Worm (Caenorhabditis elegans): ENCODE results near the gene tag-343.

The tag-343 gene

DNA sequence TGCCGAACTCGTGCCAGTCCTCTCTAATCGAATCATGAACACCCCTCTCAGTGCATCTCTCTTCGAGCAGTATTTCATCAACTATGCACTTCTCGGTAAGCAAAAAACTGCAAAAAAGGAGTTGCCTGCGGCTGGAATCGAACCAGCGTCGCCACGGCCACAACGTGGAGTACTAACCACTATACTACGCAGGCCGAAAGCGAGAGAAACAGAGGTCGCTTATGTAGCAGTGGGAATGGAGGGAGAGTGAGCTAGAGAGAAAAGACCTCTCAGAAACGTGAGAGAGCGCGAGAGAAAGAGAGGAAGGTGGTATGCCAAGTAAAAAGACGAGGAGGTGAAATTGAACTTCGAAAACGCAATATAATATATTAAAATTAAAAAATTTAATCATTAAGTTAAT lies 39.8 kb downstream of the tag-343 start:
- TF ChIP-seq pes-1 (GFP tag; IDR thresholded peaks at IDR 0.05) = peak; percentile 97
- peak; percentile 92 for TF ChIP-seq ceh-13 (GFP tag; optimal IDR thresholded peaks at IDR 0.05)
- TF ChIP-seq hmg-4 (GFP tag; optimal IDR thresholded peaks at IDR 0.05) = peak; percentile 98
- peak; percentile 77 for TF ChIP-seq tra-4 (tag; optimal IDR thresholded peaks at IDR 0.05)
- TF ChIP-seq ama-1 (optimal IDR thresholded peaks at IDR 0.05) = no peak
- TF ChIP-seq sea-1 (GFP tag; conservative IDR thresholded peaks at IDR 0.05) = peak; percentile 97
- peak; percentile 96 for TF ChIP-seq flt-1 (GFP tag; IDR thresholded peaks at IDR 0.05)
- TF ChIP-seq aly-1 (tag; optimal IDR thresholded peaks at IDR 0.05) = peak; percentile 95
- peak; percentile 95 for TF ChIP-seq ceh-36 (tag; optimal IDR thresholded peaks at IDR 0.05)
- peak; percentile 86 for TF ChIP-seq B0310.2 (tag; optimal IDR thresholded peaks at IDR 0.05)
- peak; percentile 83 for TF ChIP-seq hmbx-1 (tag; optimal IDR thresholded peaks at IDR 0.05)
- peak; percentile 96 for TF ChIP-seq tbx-11 (GFP tag; IDR thresholded peaks at IDR 0.05)
- peak; percentile 97 for TF ChIP-seq F13C5.2 (tag; optimal IDR thresholded peaks at IDR 0.05)
- peak; percentile 96 for TF ChIP-seq tbx-37 (GFP tag; conservative IDR thresholded peaks at IDR 0.05)
- TF ChIP-seq hnd-1 (tag; optimal IDR thresholded peaks at IDR 0.05) = peak; percentile 92
- peak; percentile 96 for TF ChIP-seq scrt-1 (GFP tag; IDR thresholded peaks at IDR 0.05)
- peak; percentile 80 for TF ChIP-seq ets-7 (tag; optimal IDR thresholded peaks at IDR 0.05)

DNA sequence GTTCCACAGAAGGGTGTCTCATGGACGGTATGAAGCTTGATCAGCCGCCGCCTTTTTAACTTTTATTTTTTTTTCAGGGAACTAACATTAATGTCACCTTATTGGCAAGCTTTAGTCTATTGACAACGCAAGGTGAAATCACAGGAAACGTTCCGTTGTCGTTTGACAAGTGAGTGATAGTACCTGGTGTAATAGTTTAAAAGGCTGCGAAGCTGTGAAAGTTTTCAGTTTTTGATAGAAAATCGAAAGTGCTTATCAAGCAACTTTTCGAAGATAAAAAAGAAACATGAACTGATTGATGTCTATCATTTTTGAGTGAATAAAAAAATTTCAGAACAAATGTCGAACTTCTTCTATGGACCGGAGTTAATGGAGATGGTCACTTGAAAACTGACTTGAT lies 40.4 kb downstream of the tag-343 start:
- no peak for TF ChIP-seq F13C5.2 (tag; optimal IDR thresholded peaks at IDR 0.05)
- no peak for TF ChIP-seq hmbx-1 (tag; optimal IDR thresholded peaks at IDR 0.05)
- no peak for TF ChIP-seq tbx-11 (GFP tag; IDR thresholded peaks at IDR 0.05)
- no peak for TF ChIP-seq tra-4 (tag; optimal IDR thresholded peaks at IDR 0.05)
- TF ChIP-seq scrt-1 (GFP tag; IDR thresholded peaks at IDR 0.05) = no peak
- TF ChIP-seq ets-7 (tag; optimal IDR thresholded peaks at IDR 0.05) = no peak
- TF ChIP-seq sea-1 (GFP tag; conservative IDR thresholded peaks at IDR 0.05) = no peak

DNA sequence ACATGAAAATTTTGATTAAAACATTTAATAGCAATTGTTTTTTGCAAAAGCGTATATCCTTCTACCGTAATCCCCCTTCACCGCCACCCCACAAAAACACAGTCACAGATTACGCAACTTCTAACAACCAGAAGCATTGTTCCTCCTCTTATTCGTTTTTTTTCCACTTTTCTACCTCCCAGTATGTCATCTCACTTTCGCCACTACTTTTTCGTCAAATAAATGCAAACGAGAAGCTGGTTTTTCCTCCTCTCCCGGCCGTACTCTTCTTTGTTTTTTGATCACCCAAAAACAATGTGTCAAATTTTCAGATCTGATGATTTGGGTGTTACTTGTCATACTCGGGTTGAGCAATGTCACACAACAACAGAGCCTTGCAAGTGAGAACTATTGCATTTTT lies 41.5 kb downstream of the tag-343 start, which contains the start of gene C06G1.1:
TSS of gene C06G1.1 (plus strand) at position 301 of the 400 bp plus-strand sequence.
- TF ChIP-seq flt-1 (GFP tag; IDR thresholded peaks at IDR 0.05) (no peak), hnd-1 (tag; optimal IDR thresholded peaks at IDR 0.05) (no peak), aly-1 (tag; optimal IDR thresholded peaks at IDR 0.05) (no peak), sea-1 (GFP tag; conservative IDR thresholded peaks at IDR 0.05) (no peak), ceh-36 (tag; optimal IDR thresholded peaks at IDR 0.05) (no peak), F13C5.2 (tag; optimal IDR thresholded peaks at IDR 0.05) (no peak), ets-7 (tag; optimal IDR thresholded peaks at IDR 0.05) (no peak), pes-1 (GFP tag; IDR thresholded peaks at IDR 0.05) (no peak), B0310.2 (tag; optimal IDR thresholded peaks at IDR 0.05) (no peak), tbx-11 (GFP tag; IDR thresholded peaks at IDR 0.05) (no peak), hmbx-1 (tag; optimal IDR thresholded peaks at IDR 0.05) (no peak), scrt-1 (GFP tag; IDR thresholded peaks at IDR 0.05) (no peak), hmg-4 (GFP tag; optimal IDR thresholded peaks at IDR 0.05) (no peak), ceh-13 (GFP tag; optimal IDR thresholded peaks at IDR 0.05) (no peak), ama-1 (optimal IDR thresholded peaks at IDR 0.05) (no peak), tbx-37 (GFP tag; conservative IDR thresholded peaks at IDR 0.05) (no peak), tra-4 (tag; optimal IDR thresholded peaks at IDR 0.05) (no peak)

DNA sequence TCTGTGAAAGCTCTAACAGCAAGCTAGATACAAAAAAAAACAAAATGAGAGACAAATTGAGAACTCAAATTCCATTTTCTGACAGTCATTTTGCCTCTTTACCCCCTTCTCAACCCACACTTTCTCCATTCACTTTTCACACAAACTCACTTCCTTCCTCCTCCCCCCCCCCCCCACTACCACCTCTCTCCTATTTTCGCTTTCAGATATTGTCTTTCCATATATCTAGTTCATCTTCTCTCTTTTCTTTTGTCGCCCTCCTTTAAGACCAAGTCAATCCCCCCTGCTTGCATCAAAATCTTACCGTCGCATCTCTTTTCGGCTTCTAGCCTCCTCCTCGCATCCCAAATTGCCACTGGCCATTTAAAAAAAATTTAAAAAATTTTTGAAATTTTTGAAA lies 42.7 kb downstream of the tag-343 start:
- TF ChIP-seq tra-4 (tag; optimal IDR thresholded peaks at IDR 0.05) (no peak), ceh-36 (tag; optimal IDR thresholded peaks at IDR 0.05) (no peak), hmbx-1 (tag; optimal IDR thresholded peaks at IDR 0.05) (no peak), ceh-13 (GFP tag; optimal IDR thresholded peaks at IDR 0.05) (no peak), scrt-1 (GFP tag; IDR thresholded peaks at IDR 0.05) (no peak), B0310.2 (tag; optimal IDR thresholded peaks at IDR 0.05) (no peak), pes-1 (GFP tag; IDR thresholded peaks at IDR 0.05) (no peak), tbx-37 (GFP tag; conservative IDR thresholded peaks at IDR 0.05) (no peak), aly-1 (tag; optimal IDR thresholded peaks at IDR 0.05) (no peak), ama-1 (optimal IDR thresholded peaks at IDR 0.05) (no peak)

DNA sequence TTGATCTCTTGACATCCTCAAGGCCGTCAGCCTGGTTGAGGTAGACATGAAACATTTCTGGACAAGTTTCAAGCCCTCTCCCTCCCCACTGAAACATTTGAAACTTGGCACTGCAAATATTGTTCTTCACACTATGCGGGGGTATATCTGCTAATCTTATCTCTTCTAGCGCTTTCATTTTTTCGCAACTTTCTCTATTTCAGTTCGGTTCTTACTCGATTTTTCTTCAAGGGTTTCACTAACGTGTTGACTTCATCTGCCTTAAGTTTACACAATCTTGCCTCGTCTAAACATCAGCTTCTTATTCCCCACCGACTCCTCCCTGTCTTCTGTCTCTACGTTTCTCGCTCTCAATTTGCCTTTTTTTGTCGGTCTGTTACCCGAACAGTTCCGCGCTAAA lies 44.8 kb downstream of the tag-343 start:
- TF ChIP-seq hmg-4 (GFP tag; optimal IDR thresholded peaks at IDR 0.05) (no peak), B0310.2 (tag; optimal IDR thresholded peaks at IDR 0.05) (no peak), hmbx-1 (tag; optimal IDR thresholded peaks at IDR 0.05) (no peak), ceh-13 (GFP tag; optimal IDR thresholded peaks at IDR 0.05) (no peak), F13C5.2 (tag; optimal IDR thresholded peaks at IDR 0.05) (no peak)

DNA sequence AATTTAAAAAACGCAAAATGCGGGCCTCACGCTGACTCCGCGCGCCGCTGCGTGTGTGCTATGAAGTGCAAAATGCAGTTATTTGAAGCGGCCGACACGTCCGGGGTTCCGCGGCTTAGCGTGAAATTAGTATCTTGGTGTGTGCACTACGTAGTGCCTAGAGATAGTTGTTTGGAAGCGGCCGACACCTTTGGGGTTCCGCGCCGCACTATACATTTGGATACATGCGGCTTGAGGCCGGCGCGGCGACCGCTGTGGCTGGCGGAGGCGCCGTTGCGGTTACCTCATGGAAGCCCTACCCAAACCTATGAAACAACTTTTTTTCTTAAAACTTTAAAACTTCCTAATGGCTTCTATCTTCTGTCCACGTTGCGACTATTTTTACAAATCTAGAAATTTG lies 45.4 kb downstream of the tag-343 start:
- TF ChIP-seq aly-1 (tag; optimal IDR thresholded peaks at IDR 0.05) (no peak), tbx-11 (GFP tag; IDR thresholded peaks at IDR 0.05) (no peak), ceh-13 (GFP tag; optimal IDR thresholded peaks at IDR 0.05) (no peak), ets-7 (tag; optimal IDR thresholded peaks at IDR 0.05) (no peak), B0310.2 (tag; optimal IDR thresholded peaks at IDR 0.05) (no peak), F13C5.2 (tag; optimal IDR thresholded peaks at IDR 0.05) (no peak), ceh-36 (tag; optimal IDR thresholded peaks at IDR 0.05) (no peak), flt-1 (GFP tag; IDR thresholded peaks at IDR 0.05) (no peak), hnd-1 (tag; optimal IDR thresholded peaks at IDR 0.05) (no peak), tra-4 (tag; optimal IDR thresholded peaks at IDR 0.05) (no peak), pes-1 (GFP tag; IDR thresholded peaks at IDR 0.05) (no peak), scrt-1 (GFP tag; IDR thresholded peaks at IDR 0.05) (no peak)

DNA sequence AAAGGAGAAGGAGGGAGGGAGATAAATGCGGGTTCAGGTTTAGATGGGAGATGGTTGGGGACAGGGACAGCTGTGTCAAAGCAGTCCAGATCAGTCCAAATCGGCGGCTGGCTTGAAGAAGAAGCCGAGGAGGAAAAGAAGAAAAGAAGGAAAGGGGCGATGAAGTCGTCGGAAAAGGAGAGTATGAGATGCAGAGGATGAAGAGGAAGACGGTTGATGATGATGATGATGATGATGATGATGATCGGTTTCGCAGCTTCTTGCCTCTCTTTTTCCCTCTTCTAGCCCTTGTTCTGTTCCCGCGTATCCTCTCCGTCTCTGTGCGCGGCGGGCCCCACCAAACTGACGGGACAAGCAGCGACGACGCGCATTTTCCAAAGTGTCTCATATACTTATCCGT lies 47.7 kb downstream of the tag-343 start:
- TF ChIP-seq hnd-1 (tag; optimal IDR thresholded peaks at IDR 0.05) = no peak
- TF ChIP-seq F13C5.2 (tag; optimal IDR thresholded peaks at IDR 0.05) = no peak
- no peak for TF ChIP-seq tbx-11 (GFP tag; IDR thresholded peaks at IDR 0.05)
- TF ChIP-seq tbx-37 (GFP tag; conservative IDR thresholded peaks at IDR 0.05) = no peak

DNA sequence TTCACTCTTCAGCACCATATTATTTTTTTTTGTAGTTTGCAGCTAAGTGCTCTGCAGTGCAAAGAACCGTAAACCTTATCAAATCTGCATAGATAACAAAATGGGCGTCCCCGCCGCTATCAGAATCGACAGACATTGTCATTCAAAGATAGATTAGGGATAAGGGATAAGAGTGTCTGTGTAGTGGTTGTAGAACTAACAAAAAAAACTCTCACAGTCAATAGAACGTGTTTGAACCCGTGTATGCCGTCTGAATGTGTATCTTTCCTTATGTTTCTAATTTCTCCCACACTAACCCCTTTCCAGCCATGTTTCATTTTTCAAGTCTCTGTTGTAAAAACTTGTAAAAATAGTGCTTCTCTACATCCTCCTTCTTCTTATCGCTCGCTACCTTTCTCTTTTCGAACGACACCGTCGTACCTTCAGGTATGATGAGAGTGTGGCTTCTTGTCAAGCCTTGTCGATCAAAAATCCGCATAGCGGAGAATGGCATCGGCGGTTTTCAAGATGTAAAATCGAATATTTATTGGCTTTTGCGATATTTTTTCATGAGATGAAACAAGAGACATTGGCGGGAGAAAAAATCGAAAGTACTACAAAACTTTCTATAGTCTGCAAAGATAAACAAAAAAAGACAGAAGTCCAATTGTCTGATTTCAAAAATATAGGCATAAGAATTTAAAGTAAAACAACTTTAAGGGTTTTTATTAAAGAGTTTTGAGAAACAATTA lies 49.3 kb downstream of the tag-343 start:
- TF ChIP-seq flt-1 (GFP tag; IDR thresholded peaks at IDR 0.05) (no peak), ama-1 (optimal IDR thresholded peaks at IDR 0.05) (no peak), ceh-13 (GFP tag; optimal IDR thresholded peaks at IDR 0.05) (no peak), ceh-36 (tag; optimal IDR thresholded peaks at IDR 0.05) (no peak), aly-1 (tag; optimal IDR thresholded peaks at IDR 0.05) (no peak), hnd-1 (tag; optimal IDR thresholded peaks at IDR 0.05) (no peak), F13C5.2 (tag; optimal IDR thresholded peaks at IDR 0.05) (no peak), scrt-1 (GFP tag; IDR thresholded peaks at IDR 0.05) (no peak), pes-1 (GFP tag; IDR thresholded peaks at IDR 0.05) (no peak), tra-4 (tag; optimal IDR thresholded peaks at IDR 0.05) (no peak), B0310.2 (tag; optimal IDR thresholded peaks at IDR 0.05) (no peak), sea-1 (GFP tag; conservative IDR thresholded peaks at IDR 0.05) (no peak), hmg-4 (GFP tag; optimal IDR thresholded peaks at IDR 0.05) (no peak)
